Worm (Caenorhabditis elegans) whole organism, midembryonic: ENCODE results near the gene chil-27.

Experiments
- T22C8.4 ChIP-seq: fragments of 200-800 bp; sonication (Bioruptor generic); IDR thresholded peaks from 2 replicates; pipeline ENCODE4 v1.3.6; 2022; ENCODE audit warnings: missing genetic modification characterization, missing compliant biosample characterization
- cog-1 ChIP-seq: sonication (generic microtip); optimal IDR thresholded peaks from 2 replicates; lab custom pipeline; 2016; ENCODE audit warnings: missing genetic modification characterization, missing compliant biosample characterization
- flt-1 ChIP-seq: fragments of 200-800 bp; sonication (Bioruptor generic); IDR thresholded peaks from 2 replicates; pipeline ENCODE4 v1.3.6; 2022; ENCODE audit warnings: missing genetic modification characterization, missing compliant biosample characterization
- klf-2 ChIP-seq: fragments of 200-800 bp; sonication (Bioruptor generic); conservative IDR thresholded peaks from 2 replicates; pipeline ENCODE4 v1.3.6; 2022; ENCODE audit warnings: missing genetic modification reagents, missing genetic modification characterization, missing compliant biosample characterization
- med-1 ChIP-seq: sonication (generic microtip); optimal IDR thresholded peaks from 2 replicates; lab custom pipeline; 2017; ENCODE audit warnings: missing genetic modification characterization, mild to moderate bottlenecking, missing compliant biosample characterization, antibody characterized with exemption, missing genetic modification reagents; ENCODE audit not compliant: insufficient read depth
- ref-1 ChIP-seq: fragments of 200-800 bp; sonication (Bioruptor generic); conservative IDR thresholded peaks from 2 replicates; pipeline ENCODE4 v1.3.6; 2022; ENCODE audit warnings: missing genetic modification reagents, missing genetic modification characterization, missing compliant biosample characterization
- tab-1 ChIP-seq: fragments of 200-800 bp; sonication (Bioruptor generic); IDR thresholded peaks from 2 replicates; pipeline ENCODE4 v1.3.6; 2022; ENCODE audit warnings: missing genetic modification characterization, missing compliant biosample characterization
- ztf-23 ChIP-seq: fragments of 200-800 bp; sonication (Bioruptor generic); IDR thresholded peaks from 2 replicates; pipeline ENCODE4 v1.3.6; 2022; ENCODE audit warnings: missing genetic modification reagents, missing genetic modification characterization, missing compliant biosample characterization
- ztf-29 ChIP-seq: fragments of 200-800 bp; sonication (Bioruptor generic); IDR thresholded peaks from 2 replicates; pipeline ENCODE4 v1.3.6; 2022; ENCODE audit warnings: missing genetic modification reagents, missing genetic modification characterization, missing compliant biosample characterization

The chil-27 gene

ce11 chrII:9490589-9490988 lies 12.9 kb downstream of the chil-27 start:
- TF ChIP-seq T22C8.4 (no peak), tab-1 (GFP tag; lab: Robert Waterston, UW) (no peak), ztf-29 (GFP tag; lab: Robert Waterston, UW) (no peak), klf-2 (GFP tag; lab: Robert Waterston, UW) (no peak), flt-1 (GFP tag; lab: Robert Waterston, UW) (no peak), ref-1 (GFP tag; lab: Robert Waterston, UW) (no peak), med-1 (GFP tag; lab: Kevin White, UChicago) (no peak), ztf-23 (GFP tag; lab: Robert Waterston, UW) (no peak), cog-1 (tag; lab: Kevin White, UChicago) (no peak)

- TF ChIP-seq klf-2 (GFP tag; lab: Robert Waterston, UW): no peak
- no peak for TF ChIP-seq ztf-23 (GFP tag; lab: Robert Waterston, UW)
- TF ChIP-seq flt-1 (GFP tag; lab: Robert Waterston, UW): peak; percentile 42; the same call in 1 of the 2 replicates
- 0 out of 2 replicates have a peak, but pooled peaks have one; percentile 34 for TF ChIP-seq tab-1 (GFP tag; lab: Robert Waterston, UW)
- peak; percentile 67 for TF ChIP-seq cog-1 (tag; lab: Kevin White, UChicago)
Measured at ce11 chrII:9491045-9491444, 13.4 kb downstream of the chil-27 start.

ce11 chrII:9493242-9494058 lies 15.8 kb downstream of the chil-27 start:
- no peak for TF ChIP-seq cog-1 (tag; lab: Kevin White, UChicago)
- no peak for TF ChIP-seq T22C8.4
- no peak for TF ChIP-seq klf-2 (GFP tag; lab: Robert Waterston, UW)
- no peak for TF ChIP-seq tab-1 (GFP tag; lab: Robert Waterston, UW)
- TF ChIP-seq ref-1 (GFP tag; lab: Robert Waterston, UW): no peak
- no peak for TF ChIP-seq med-1 (GFP tag; lab: Kevin White, UChicago)
- TF ChIP-seq ztf-29 (GFP tag; lab: Robert Waterston, UW): no peak
- TF ChIP-seq ztf-23 (GFP tag; lab: Robert Waterston, UW): no peak
- no peak for TF ChIP-seq flt-1 (GFP tag; lab: Robert Waterston, UW)

ce11 chrII:9497309-9497708 lies 19.6 kb downstream of the chil-27 start:
- TF ChIP-seq klf-2 (GFP tag; lab: Robert Waterston, UW) (no peak), ztf-23 (GFP tag; lab: Robert Waterston, UW) (no peak), cog-1 (tag; lab: Kevin White, UChicago) (no peak), med-1 (GFP tag; lab: Kevin White, UChicago) (no peak), ref-1 (GFP tag; lab: Robert Waterston, UW) (no peak), tab-1 (GFP tag; lab: Robert Waterston, UW) (no peak), T22C8.4 (no peak), flt-1 (GFP tag; lab: Robert Waterston, UW) (no peak), ztf-29 (GFP tag; lab: Robert Waterston, UW) (no peak)

- TF ChIP-seq T22C8.4: no peak
- no peak for TF ChIP-seq flt-1 (GFP tag; lab: Robert Waterston, UW)
- TF ChIP-seq tab-1 (GFP tag; lab: Robert Waterston, UW): no peak
- TF ChIP-seq med-1 (GFP tag; lab: Kevin White, UChicago): no peak
- no peak for TF ChIP-seq ref-1 (GFP tag; lab: Robert Waterston, UW)
- TF ChIP-seq klf-2 (GFP tag; lab: Robert Waterston, UW): no peak
Measured at ce11 chrII:9498589-9498988, 20.9 kb downstream of the chil-27 start.

ce11 chrII:9500926-9501325 lies 23.3 kb downstream of the chil-27 start:
- no peak for TF ChIP-seq T22C8.4
- TF ChIP-seq tab-1 (GFP tag; lab: Robert Waterston, UW): no peak
- TF ChIP-seq ztf-23 (GFP tag; lab: Robert Waterston, UW): no peak
- no peak for TF ChIP-seq ztf-29 (GFP tag; lab: Robert Waterston, UW)
- TF ChIP-seq flt-1 (GFP tag; lab: Robert Waterston, UW): no peak
- TF ChIP-seq cog-1 (tag; lab: Kevin White, UChicago): no peak
- no peak for TF ChIP-seq ref-1 (GFP tag; lab: Robert Waterston, UW)

ce11 chrII:9501955-9502354 lies 24.3 kb downstream of the chil-27 start:
- TF ChIP-seq tab-1 (GFP tag; lab: Robert Waterston, UW): no peak
- TF ChIP-seq ztf-29 (GFP tag; lab: Robert Waterston, UW): no peak
- no peak for TF ChIP-seq klf-2 (GFP tag; lab: Robert Waterston, UW)
- no peak for TF ChIP-seq cog-1 (tag; lab: Kevin White, UChicago)
- TF ChIP-seq flt-1 (GFP tag; lab: Robert Waterston, UW): no peak
- no peak for TF ChIP-seq ref-1 (GFP tag; lab: Robert Waterston, UW)
- TF ChIP-seq med-1 (GFP tag; lab: Kevin White, UChicago): no peak
- TF ChIP-seq T22C8.4: no peak
- TF ChIP-seq ztf-23 (GFP tag; lab: Robert Waterston, UW): no peak

ce11 chrII:9507181-9507580 lies 29.5 kb downstream of the chil-27 start, which contains the start of gene gcy-3:
Gene gcy-3 (minus strand): TSS chrII:9507281.
- TF ChIP-seq cog-1 (tag; lab: Kevin White, UChicago) (no peak), ref-1 (GFP tag; lab: Robert Waterston, UW) (no peak), ztf-29 (GFP tag; lab: Robert Waterston, UW) (no peak)

ce11 chrII:9516836-9517235 lies 39.2 kb downstream of the chil-27 start, which contains the start of gene gcy-1:
Gene gcy-1 (minus strand): TSS chrII:9516936.
- no peak for TF ChIP-seq ztf-29 (GFP tag; lab: Robert Waterston, UW)
- no peak for TF ChIP-seq klf-2 (GFP tag; lab: Robert Waterston, UW)
- no peak for TF ChIP-seq tab-1 (GFP tag; lab: Robert Waterston, UW)
- TF ChIP-seq flt-1 (GFP tag; lab: Robert Waterston, UW): no peak
- no peak for TF ChIP-seq med-1 (GFP tag; lab: Kevin White, UChicago)
- TF ChIP-seq ztf-23 (GFP tag; lab: Robert Waterston, UW): no peak
- TF ChIP-seq cog-1 (tag; lab: Kevin White, UChicago): no peak
- TF ChIP-seq T22C8.4: no peak
